Fruit fly (Drosophila melanogaster): ENCODE data around the gene S6kII.

Gene S6kII

DNA sequence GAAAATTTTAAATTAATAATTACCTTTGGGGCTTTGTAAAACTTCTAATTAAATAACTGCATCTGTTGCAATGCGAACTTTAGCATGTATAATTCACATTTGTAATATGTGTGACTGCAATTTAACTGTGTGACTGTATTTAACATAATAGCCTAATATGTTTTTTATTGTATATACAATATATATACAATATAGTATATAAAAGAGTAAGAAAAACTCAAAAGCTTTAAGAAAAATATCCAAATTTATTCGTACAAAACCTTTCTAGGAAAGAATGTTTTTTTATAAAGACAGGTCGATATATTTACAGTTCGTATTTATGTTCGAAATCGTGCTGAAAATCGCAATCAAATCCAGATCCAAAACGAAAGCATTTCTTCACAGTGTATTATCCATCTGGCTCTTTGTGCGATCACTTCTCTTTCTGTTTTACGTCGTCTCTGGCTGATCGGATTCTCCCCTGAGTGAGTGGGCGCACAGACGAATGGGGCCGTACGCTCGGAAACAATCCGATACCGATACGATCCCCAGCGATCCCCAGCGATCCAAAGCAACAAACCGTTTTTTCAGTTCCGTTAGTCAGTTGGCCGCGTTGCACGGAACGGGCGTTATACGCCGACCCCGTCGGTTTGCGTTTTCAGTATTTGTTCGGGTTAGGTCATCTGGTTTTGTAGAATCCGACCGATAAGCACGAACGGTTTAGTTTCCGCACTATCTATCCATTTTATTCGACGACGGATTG, 38.6 kb upstream of the S6kII start (continued):
- no peak for TF ChIP-seq ken (GFP tag; IDR thresholded peaks at IDR 0.05)
- peak; percentile 71 for TF ChIP-seq CG17385 (GFP tag; optimal IDR thresholded peaks at IDR 0.05)
- TF ChIP-seq BtbVII (GFP tag; optimal IDR thresholded peaks at IDR 0.05), result peak; percentile 62
- no peak for TF ChIP-seq CkIIα-i1 (GFP tag; IDR thresholded peaks at IDR 0.05)
- TF ChIP-seq CG11723 (GFP tag; optimal IDR thresholded peaks at IDR 0.05), result peak; percentile 26
- no peak for TF ChIP-seq CG6791 (GFP tag; IDR thresholded peaks at IDR 0.05; ENCODE audit: partially characterized antibody)

- no peak for TF ChIP-seq CG16779 (GFP tag; IDR thresholded peaks at IDR 0.05)
- peak; percentile 17 for TF ChIP-seq CG3065 (GFP tag; optimal IDR thresholded peaks at IDR 0.05)
- TF ChIP-seq HmgD (GFP tag; optimal IDR thresholded peaks at IDR 0.05), result no peak
- no peak for TF ChIP-seq mam (GFP tag; optimal IDR thresholded peaks at IDR 0.05)
- no peak for TF ChIP-seq CG7786 (GFP tag; optimal IDR thresholded peaks at IDR 0.05)
- TF ChIP-seq gfzf (GFP tag; optimal IDR thresholded peaks at IDR 0.05), result peak; percentile 30
- peak; percentile 91 for TF ChIP-seq stwl (tag; optimal IDR thresholded peaks at IDR 0.05)
- TF ChIP-seq hb (GFP tag; IDR thresholded peaks at IDR 0.05; ENCODE audit: partially characterized antibody), result no peak
Measured at dm6 chrX:22499557-22499956, 30.2 kb upstream of the S6kII start.

DNA sequence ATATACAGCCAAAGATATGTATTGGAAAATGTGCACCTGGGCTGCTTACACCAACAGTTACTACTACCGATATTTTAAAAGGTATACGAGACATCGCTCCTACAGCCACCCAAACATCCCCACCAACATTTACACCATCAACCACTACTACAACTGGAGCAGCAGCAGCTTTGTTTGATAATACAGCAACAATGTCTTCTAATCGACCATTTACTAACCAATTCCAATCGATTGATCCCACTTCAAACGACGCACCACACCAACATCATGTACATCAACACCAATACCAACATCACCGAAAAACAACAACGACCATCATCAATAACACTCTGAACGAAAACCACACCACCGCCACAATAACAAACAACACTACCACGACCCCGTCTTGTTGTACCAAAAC, 27.5 kb upstream of the S6kII start:
- no peak for TF ChIP-seq CG4282 (GFP tag; optimal IDR thresholded peaks at IDR 0.05)
- TF ChIP-seq CG2199 (GFP tag; IDR thresholded peaks at IDR 0.05), result peak; percentile 100
- peak; percentile 47 for TF ChIP-seq cg (GFP tag; optimal IDR thresholded peaks at IDR 0.05)

- TF ChIP-seq repo (GFP tag; optimal IDR thresholded peaks at IDR 0.05) (no peak), CG10267 (tag; optimal IDR thresholded peaks at IDR 0.05) (no peak), Hr78 (GFP tag; optimal IDR thresholded peaks at IDR 0.05) (peak in 1 of 2 experiments; percentile 3), H2.0 (GFP tag; IDR thresholded peaks at IDR 0.05) (no peak), fu2 (GFP tag; optimal IDR thresholded peaks at IDR 0.05) (no peak), onecut (GFP tag; IDR thresholded peaks at IDR 0.05) (no peak), Mad (GFP tag; optimal IDR thresholded peaks at IDR 0.05) (no peak), CTCF (GFP tag; optimal IDR thresholded peaks at IDR 0.05) (no peak), CkIIα-i1 (GFP tag; IDR thresholded peaks at IDR 0.05) (no peak), CG4730 (GFP tag; IDR thresholded peaks at IDR 0.05) (no peak), lola (GFP tag; optimal IDR thresholded peaks at IDR 0.05) (no peak), run (tag; optimal IDR thresholded peaks at IDR 0.05) (no peak), Bdp1 (GFP tag; optimal IDR thresholded peaks at IDR 0.05) (no peak), unc-4 (GFP tag; IDR thresholded peaks at IDR 0.05; ENCODE audit: partially characterized antibody) (no peak), CG8388 (GFP tag; optimal IDR thresholded peaks at IDR 0.05) (peak; percentile 27), Stat92E (GFP tag; optimal IDR thresholded peaks at IDR 0.05) (no peak), cg (GFP tag; optimal IDR thresholded peaks at IDR 0.05) (no peak), Abd-B (GFP tag; optimal IDR thresholded peaks at IDR 0.05) (peak; percentile 28), dm (GFP tag; optimal IDR thresholded peaks at IDR 0.05) (no peak), Myb (GFP tag; optimal IDR thresholded peaks at IDR 0.05) (no peak), CG4360 (GFP tag; IDR thresholded peaks at IDR 0.05) (no peak), CG12299 (tag; optimal IDR thresholded peaks at IDR 0.05) (no peak), ssp (GFP tag; IDR thresholded peaks at IDR 0.05) (no peak), CG17361 (GFP tag; IDR thresholded peaks at IDR 0.05) (peak; percentile 43; the same call in 1 of the 3 replicates), Fer1 (GFP tag; optimal IDR thresholded peaks at IDR 0.05) (no peak), CG13894 (tag; optimal IDR thresholded peaks at IDR 0.05) (no peak), NK7.1 (GFP tag; optimal IDR thresholded peaks at IDR 0.05) (no peak), CG18476 (GFP tag; optimal IDR thresholded peaks at IDR 0.05) (peak; percentile 4), dysf (GFP tag; IDR thresholded peaks at IDR 0.05) (peak; percentile 32; the same call in 2 of the 3 replicates), fd96Cb (tag; optimal IDR thresholded peaks at IDR 0.05) (peak; percentile 34)
Measured at dm6 chrX:22509085-22509484, 20.7 kb upstream of the S6kII start.
